Worm (Caenorhabditis elegans) whole organism, midembryonic: ENCODE measurements around the gene daf-42.

Experiments
- flt-1 ChIP-seq: fragments of 200-800 bp; sonication (Bioruptor generic); IDR thresholded peaks from 2 replicates; pipeline ENCODE4 v1.3.6; 2022; ENCODE audit warnings: missing genetic modification characterization, missing compliant biosample characterization
- klf-2 ChIP-seq: fragments of 200-800 bp; sonication (Bioruptor generic); conservative IDR thresholded peaks from 2 replicates; pipeline ENCODE4 v1.3.6; 2022; ENCODE audit warnings: missing genetic modification reagents, missing genetic modification characterization, missing compliant biosample characterization
- med-1 ChIP-seq: sonication (generic microtip); optimal IDR thresholded peaks from 2 replicates; lab custom pipeline; 2017; ENCODE audit warnings: missing genetic modification characterization, mild to moderate bottlenecking, missing compliant biosample characterization, antibody characterized with exemption, missing genetic modification reagents; ENCODE audit not compliant: insufficient read depth
- ztf-23 ChIP-seq: fragments of 200-800 bp; sonication (Bioruptor generic); IDR thresholded peaks from 2 replicates; pipeline ENCODE4 v1.3.6; 2022; ENCODE audit warnings: missing genetic modification reagents, missing genetic modification characterization, missing compliant biosample characterization
- ztf-29 ChIP-seq: fragments of 200-800 bp; sonication (Bioruptor generic); IDR thresholded peaks from 2 replicates; pipeline ENCODE4 v1.3.6; 2022; ENCODE audit warnings: missing genetic modification reagents, missing genetic modification characterization, missing compliant biosample characterization

DNA sequence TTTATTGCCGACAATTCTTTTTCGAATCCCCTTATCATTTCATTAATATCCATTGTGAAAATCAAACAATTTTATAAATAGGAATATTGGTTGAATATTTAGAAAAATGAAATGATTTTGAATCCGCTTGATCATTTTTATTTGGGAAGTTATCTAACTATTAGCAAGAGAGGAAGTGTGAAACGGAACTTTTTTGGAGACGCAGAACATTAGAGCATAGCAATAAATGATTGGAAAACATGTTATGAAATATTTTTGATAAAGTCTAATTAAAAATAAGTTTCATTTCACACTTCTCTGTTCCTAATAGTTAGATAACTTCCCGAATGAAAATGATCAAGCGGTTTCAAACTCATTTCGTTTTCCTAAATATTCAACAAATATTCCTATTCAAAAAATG is 59.2 kb downstream of the daf-42 start, which contains the start of gene F42C5.3:
- no peak for TF ChIP-seq klf-2 (GFP tag; lab: Robert Waterston, UW)
- TF ChIP-seq ztf-29 (GFP tag; lab: Robert Waterston, UW): no peak
- no peak for TF ChIP-seq med-1
- TF ChIP-seq ztf-23 (GFP tag; lab: Robert Waterston, UW): no peak
- TF ChIP-seq flt-1: no peak
